Fruit fly (Drosophila melanogaster) whole organism, prepupa: ENCODE measurements around the gene Rtnl2.

ENCODE experiments used
- CG1621 ChIP-seq: fragments of 200-800 bp; sonication (Bioruptor generic); optimal IDR thresholded peaks from 3 replicates; lab custom pipeline; 2018; ENCODE audit warnings: missing biosample characterization, mild to moderate bottlenecking, missing genetic modification characterization
- CG16779 ChIP-seq: fragments of 200-800 bp; sonication (Bioruptor generic); optimal IDR thresholded peaks from 3 replicates; lab custom pipeline; 2017; ENCODE audit warnings: missing biosample characterization, mild to moderate bottlenecking, missing genetic modification characterization
- CG3919 ChIP-seq: fragments of 200-800 bp; sonication (Bioruptor generic); optimal IDR thresholded peaks from 3 replicates; lab custom pipeline; 2016; ENCODE audit warnings: missing biosample characterization, missing genetic modification characterization
- CG6854 ChIP-seq: fragments of 200-800 bp; sonication (Bioruptor generic); optimal IDR thresholded peaks from 2 replicates; lab custom pipeline; 2017; ENCODE audit warnings: missing biosample characterization, mild to moderate bottlenecking, missing genetic modification characterization
- CG8319 ChIP-seq: fragments of 200-800 bp; sonication (Bioruptor generic); optimal IDR thresholded peaks from 3 replicates; lab custom pipeline; 2016; ENCODE audit warnings: missing biosample characterization, missing genetic modification characterization
- Hr39 ChIP-seq: fragments of 200-800 bp; sonication (Bioruptor generic); optimal IDR thresholded peaks from 2 replicates; lab custom pipeline; 2016; ENCODE audit warnings: missing biosample characterization, missing genetic modification characterization
- Lpt ChIP-seq: fragments of 200-800 bp; sonication (Bioruptor generic); optimal IDR thresholded peaks from 3 replicates; lab custom pipeline; 2016; ENCODE audit warnings: missing biosample characterization, missing genetic modification characterization
- achi ChIP-seq: fragments of 200-800 bp; sonication (Bioruptor generic); optimal IDR thresholded peaks from 3 replicates; lab custom pipeline; 2016; ENCODE audit warnings: missing biosample characterization, missing genetic modification characterization
- esn ChIP-seq: fragments of 200-800 bp; sonication (Bioruptor generic); optimal IDR thresholded peaks from 2 replicates; lab custom pipeline; 2016; ENCODE audit warnings: missing biosample characterization, mild to moderate bottlenecking, missing genetic modification characterization, moderate library complexity
- lz ChIP-seq: fragments of 200-800 bp; sonication (Bioruptor generic); optimal IDR thresholded peaks from 3 replicates; lab custom pipeline; 2016; ENCODE audit warnings: missing biosample characterization, missing genetic modification characterization

dm6 chr3R:7493171-7493570 lies 36.9 kb downstream of the Rtnl2 start, which contains the start of gene CG42656:
- TF ChIP-seq Hr39 (no peak), CG1621 (no peak), Lpt (GFP tag; lab: Kevin White, UChicago) (no peak), CG3919 (no peak), achi (GFP tag; lab: Kevin White, UChicago) (no peak), CG8319 (no peak), CG16779 (tag; lab: Kevin White, UChicago) (no peak), esn (no peak), lz (no peak), CG6854 (GFP tag; lab: Kevin White, UChicago) (no peak)
